Worm (Caenorhabditis elegans) whole organism, midembryonic: Measurements from ENCODE around the gene egl-2.

ENCODE experiments used
- T22C8.4 ChIP-seq: fragments of 200-800 bp; sonication (Bioruptor generic); IDR thresholded peaks from 2 replicates; pipeline ENCODE4 v1.3.6; 2022; ENCODE audit warnings: missing genetic modification characterization, missing compliant biosample characterization
- cog-1 ChIP-seq: sonication (generic microtip); optimal IDR thresholded peaks from 2 replicates; lab custom pipeline; 2016; ENCODE audit warnings: missing genetic modification characterization, missing compliant biosample characterization
- flt-1 ChIP-seq: fragments of 200-800 bp; sonication (Bioruptor generic); IDR thresholded peaks from 2 replicates; pipeline ENCODE4 v1.3.6; 2022; ENCODE audit warnings: missing genetic modification characterization, missing compliant biosample characterization
- tab-1 ChIP-seq: fragments of 200-800 bp; sonication (Bioruptor generic); IDR thresholded peaks from 2 replicates; pipeline ENCODE4 v1.3.6; 2022; ENCODE audit warnings: missing genetic modification characterization, missing compliant biosample characterization

ce11 chrV:1278529-1278928 lies 20.6 kb downstream of the egl-2 start:
- TF ChIP-seq tab-1 (GFP tag; lab: Robert Waterston, UW) (no peak), T22C8.4 (GFP tag; lab: Robert Waterston, UW) (no peak), flt-1 (GFP tag; lab: Robert Waterston, UW) (no peak), cog-1 (tag; lab: Kevin White, UChicago) (no peak)
